Fruit fly (Drosophila melanogaster): ENCODE measurements around the gene ssp3.

DNA sequence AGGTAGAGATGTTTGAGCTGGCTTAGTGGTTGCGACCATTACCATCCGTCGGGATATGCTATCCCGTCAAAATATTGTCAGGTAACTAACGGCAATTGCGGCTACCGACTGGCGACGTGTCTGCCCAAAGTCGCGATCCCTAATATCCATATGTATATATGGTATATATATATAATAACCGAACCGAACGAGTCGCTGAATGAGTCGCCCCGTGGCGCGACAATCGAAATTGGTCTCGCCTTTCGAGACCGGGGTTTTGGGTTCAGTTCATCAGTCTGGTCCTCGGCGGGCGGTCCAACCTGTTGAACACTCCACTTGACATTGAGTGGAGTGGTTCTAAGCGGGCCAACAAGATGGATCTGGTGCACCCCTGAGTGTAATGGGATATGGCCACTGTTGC, 68.5 kb downstream of the ssp3 start:
- TF ChIP-seq CG15336 (GFP tag; IDR thresholded peaks at IDR 0.05) (no peak), ss (GFP tag; optimal IDR thresholded peaks at IDR 0.05) (no peak), CG9139 (GFP tag; optimal IDR thresholded peaks at IDR 0.05) (no peak), spab (GFP tag; optimal IDR thresholded peaks at IDR 0.05) (no peak), CG8119 (GFP tag; IDR thresholded peaks at IDR 0.05) (no peak)
